Worm (Caenorhabditis elegans): ENCODE measurements around the gene C25F9.2.

- TF ChIP-seq nhr-28 (tag; optimal IDR thresholded peaks at IDR 0.05) (no peak), blmp-1 (tag; optimal IDR thresholded peaks at IDR 0.05) (no peak), pag-3 (tag; optimal IDR thresholded peaks at IDR 0.05; ENCODE audit: borderline replicate concordance, insufficient read depth) (no peak), dpl-1 (GFP tag; optimal IDR thresholded peaks at IDR 0.05) (no peak), sptf-1 (tag; optimal IDR thresholded peaks at IDR 0.05) (no peak), ama-1 (optimal IDR thresholded peaks at IDR 0.05) (no peak)
Measured at ce11 chrV:19432030-19432429, 10.8 kb downstream of the C25F9.2 start.
